Worm (Caenorhabditis elegans) whole organism, L2 larva: Measurements from ENCODE around the gene der-2.

Experiments used
- C34F6.9 ChIP-seq: fragments of 150-350 bp; optimal IDR thresholded peaks from 2 replicates; lab custom pipeline; 2014; ENCODE audit warnings: missing biosample characterization, missing genetic modification characterization
- F13H6.1 ChIP-seq: sonication (generic microtip); optimal IDR thresholded peaks from 2 replicates; lab custom pipeline; 2016; ENCODE audit warnings: missing genetic modification characterization, missing compliant biosample characterization
- Y55F3AM.14 ChIP-seq: fragments of 200-800 bp; sonication (Bioruptor generic); optimal IDR thresholded peaks from 2 replicates; lab custom pipeline; 2018; ENCODE audit warnings: mild to moderate bottlenecking, missing genetic modification characterization, missing compliant biosample characterization
- ZK546.5 ChIP-seq: sonication (generic microtip); optimal IDR thresholded peaks from 2 replicates; lab custom pipeline; 2017; ENCODE audit warnings: missing biosample characterization, missing genetic modification characterization
- alr-1 ChIP-seq: fragments of 150-350 bp; optimal IDR thresholded peaks from 2 replicates; lab custom pipeline; 2014; ENCODE audit warnings: missing biosample characterization, missing genetic modification characterization
- aly-2 ChIP-seq: fragments of 150-350 bp; optimal IDR thresholded peaks from 2 replicates; lab custom pipeline; 2014; ENCODE audit warnings: missing biosample characterization, missing genetic modification characterization
- ama-1 ChIP-seq: fragments of 150-350 bp; optimal IDR thresholded peaks from 2 replicates; lab custom pipeline; 2018; ENCODE audit warnings: inconsistent platforms
- blmp-1 ChIP-seq: sonication (generic microtip); optimal IDR thresholded peaks from 2 replicates; lab custom pipeline; 2017; ENCODE audit warnings: missing genetic modification characterization, mild to moderate bottlenecking, missing compliant biosample characterization, antibody characterized with exemption, moderate library complexity; ENCODE audit not compliant: insufficient read depth
- ceh-16 ChIP-seq: fragments of 150-350 bp; optimal IDR thresholded peaks from 2 replicates; lab custom pipeline; 2014; ENCODE audit warnings: missing biosample characterization, missing genetic modification characterization
- crh-2 ChIP-seq: sonication (generic microtip); optimal IDR thresholded peaks from 2 replicates; lab custom pipeline; 2017; ENCODE audit warnings: missing biosample characterization, missing genetic modification characterization
- dmd-4 ChIP-seq: sonication (generic microtip); optimal IDR thresholded peaks from 2 replicates; lab custom pipeline; 2017; ENCODE audit warnings: missing biosample characterization, missing genetic modification characterization
- egl-27 ChIP-seq: sonication (generic microtip); optimal IDR thresholded peaks from 3 replicates; lab custom pipeline; 2017; ENCODE audit warnings: missing biosample characterization, missing genetic modification reagents, missing genetic modification characterization
- elt-1 ChIP-seq: fragments of 150-350 bp; optimal IDR thresholded peaks from 2 replicates; lab custom pipeline; 2014; ENCODE audit warnings: missing biosample characterization, missing genetic modification characterization
- elt-3 ChIP-seq: sonication (generic microtip); optimal IDR thresholded peaks from 2 replicates; lab custom pipeline; 2017; ENCODE audit warnings: missing biosample characterization, missing genetic modification characterization
- fos-1 ChIP-seq: fragments of 150-350 bp; optimal IDR thresholded peaks from 2 replicates; lab custom pipeline; 2014; ENCODE audit warnings: missing biosample characterization, missing genetic modification characterization
- gmeb-1 ChIP-seq: fragments of 150-350 bp; optimal IDR thresholded peaks from 2 replicates; lab custom pipeline; 2014; ENCODE audit warnings: missing biosample characterization, missing genetic modification characterization
- lin-11 ChIP-seq: fragments of 150-350 bp; sonication (generic microtip); optimal IDR thresholded peaks from 2 replicates; lab custom pipeline; 2014; ENCODE audit warnings: missing biosample characterization, missing genetic modification characterization, inconsistent platforms, mixed read lengths
- lin-13 ChIP-seq: fragments of 150-350 bp; optimal IDR thresholded peaks from 2 replicates; lab custom pipeline; 2014; ENCODE audit warnings: missing biosample characterization, missing genetic modification reagents, missing genetic modification characterization
- lin-39 ChIP-seq: fragments of 150-350 bp; optimal IDR thresholded peaks from 2 replicates; lab custom pipeline; 2014; ENCODE audit warnings: missing biosample characterization, missing genetic modification reagents, missing genetic modification characterization
- lsy-2 ChIP-seq, 2 experiments: fragments of 150-350 bp in 1 of 2; sonication (generic microtip) in 1 of 2; optimal IDR thresholded peaks; 2 replicates each; lab custom pipeline; 2014 to 2017; ENCODE audit warnings: missing biosample characterization in 2 of 2, missing genetic modification characterization in 2 of 2
- mab-5 ChIP-seq: fragments of 150-350 bp; optimal IDR thresholded peaks from 2 replicates; lab custom pipeline; 2014; ENCODE audit warnings: missing biosample characterization, missing genetic modification characterization
- mbf-1 ChIP-seq: sonication (generic microtip); optimal IDR thresholded peaks from 2 replicates; lab custom pipeline; 2017; ENCODE audit warnings: missing biosample characterization, missing genetic modification characterization
- mdl-1 ChIP-seq, 2 experiments: fragments of 150-350 bp in 1 of 2; sonication (generic microtip) in 1 of 2; optimal IDR thresholded peaks; 2 replicates each; lab custom pipeline; 2017; ENCODE audit warnings: missing biosample characterization in 2 of 2, missing genetic modification characterization in 2 of 2
- nhr-12 ChIP-seq: fragments of 150-350 bp; optimal IDR thresholded peaks from 2 replicates; lab custom pipeline; 2014; ENCODE audit warnings: missing biosample characterization, missing genetic modification characterization
- nhr-129 ChIP-seq: fragments of 150-350 bp; optimal IDR thresholded peaks from 2 replicates; lab custom pipeline; 2014; ENCODE audit warnings: missing biosample characterization, missing genetic modification characterization
- nhr-21 ChIP-seq: fragments of 150-350 bp; optimal IDR thresholded peaks from 2 replicates; lab custom pipeline; 2014; ENCODE audit warnings: missing biosample characterization, missing genetic modification characterization
- nhr-23 ChIP-seq: fragments of 150-350 bp; optimal IDR thresholded peaks from 2 replicates; lab custom pipeline; 2014; ENCODE audit warnings: missing biosample characterization, missing genetic modification reagents, missing genetic modification characterization
- nhr-237 ChIP-seq: fragments of 150-350 bp; optimal IDR thresholded peaks from 2 replicates; lab custom pipeline; 2014; ENCODE audit warnings: missing biosample characterization, missing genetic modification characterization
- nhr-25 ChIP-seq: fragments of 150-350 bp; sonication (generic microtip); optimal IDR thresholded peaks from 3 replicates; lab custom pipeline; 2014; ENCODE audit warnings: missing biosample characterization, missing genetic modification characterization
- nhr-6 ChIP-seq: fragments of 150-350 bp; optimal IDR thresholded peaks from 2 replicates; lab custom pipeline; 2014; ENCODE audit warnings: missing biosample characterization, missing genetic modification characterization
- nhr-77 ChIP-seq: fragments of 150-350 bp; optimal IDR thresholded peaks from 2 replicates; lab custom pipeline; 2014; ENCODE audit warnings: missing biosample characterization, missing genetic modification characterization
- peb-1 ChIP-seq: fragments of 150-350 bp; optimal IDR thresholded peaks from 2 replicates; lab custom pipeline; 2014; ENCODE audit warnings: missing biosample characterization, missing genetic modification characterization
- skn-1 ChIP-seq: sonication (generic microtip); optimal IDR thresholded peaks from 2 replicates; lab custom pipeline; 2017; ENCODE audit warnings: missing biosample characterization, missing genetic modification characterization
- sma-3 ChIP-seq: sonication (generic microtip); optimal IDR thresholded peaks from 2 replicates; lab custom pipeline; 2016; ENCODE audit warnings: missing genetic modification reagents, missing genetic modification characterization, missing compliant biosample characterization
- sma-9 ChIP-seq, 2 experiments: fragments of 150-350 bp in 1 of 2; sonication (generic microtip) in 1 of 2; optimal IDR thresholded peaks; 2 replicates each; lab custom pipeline; 2014 to 2016; ENCODE audit warnings: missing genetic modification characterization in 2 of 2, mild to moderate bottlenecking in 1 of 2, missing biosample characterization in 1 of 2, missing compliant biosample characterization in 1 of 2, missing genetic modification reagents in 1 of 2, moderate library complexity in 1 of 2
- unc-55 ChIP-seq: fragments of 150-350 bp; sonication (generic microtip); optimal IDR thresholded peaks from 3 replicates; lab custom pipeline; 2014; ENCODE audit warnings: missing biosample characterization, missing genetic modification reagents, missing genetic modification characterization
- unc-62 ChIP-seq: fragments of 150-350 bp; optimal IDR thresholded peaks from 2 replicates; lab custom pipeline; 2014; ENCODE audit warnings: missing biosample characterization, missing genetic modification reagents, missing genetic modification characterization
- zag-1 ChIP-seq: fragments of 150-350 bp; optimal IDR thresholded peaks from 2 replicates; lab custom pipeline; 2014; ENCODE audit warnings: missing biosample characterization, missing genetic modification characterization
- ztf-1 ChIP-seq: fragments of 200-800 bp; sonication (Bioruptor generic); conservative IDR thresholded peaks from 2 replicates; pipeline ENCODE4 v1.3.6; 2022; ENCODE audit warnings: missing genetic modification characterization, missing compliant biosample characterization
- ztf-11 ChIP-seq: sonication (generic microtip); optimal IDR thresholded peaks from 2 replicates; lab custom pipeline; 2017; ENCODE audit warnings: missing biosample characterization, missing genetic modification characterization
- ztf-4 ChIP-seq: fragments of 150-350 bp; optimal IDR thresholded peaks from 2 replicates; lab custom pipeline; 2014; ENCODE audit warnings: missing biosample characterization, missing genetic modification characterization

der-2 gene

ce11 chrIII:7184022-7184421 lies 38.9 kb downstream of the der-2 start, which contains the start of gene yju-2 (continued):
- peak; percentile 29 to 82 for TF ChIP-seq lsy-2 (tag; optimal IDR thresholded peaks at IDR 0.05; lab: Kevin White, UChicago)
- no peak for TF ChIP-seq elt-3 (tag; lab: Kevin White, UChicago)
- TF ChIP-seq nhr-77 (tag; lab: Kevin White, UChicago), result no peak
- TF ChIP-seq ama-1, result peak; percentile 15
- peak; percentile 15 for TF ChIP-seq skn-1 (tag; lab: Kevin White, UChicago)
- no peak for TF ChIP-seq nhr-6
- TF ChIP-seq mbf-1 (tag; lab: Kevin White, UChicago), result no peak

ce11 chrIII:7181822-7182221 lies 41.1 kb downstream of the der-2 start, which contains the start of gene epg-4:
epg-4 (plus strand) TSS chrIII:7182167.
- TF ChIP-seq dmd-4 (tag; lab: Kevin White, UChicago) (no peak), nhr-129 (tag; lab: Kevin White, UChicago) (peak; percentile 78), ztf-1 (GFP tag; lab: Robert Waterston, UW) (no peak), crh-2 (peak; percentile 21), lin-11 (tag; lab: Kevin White, UChicago) (no peak), alr-1 (tag; lab: Kevin White, UChicago) (no peak), skn-1 (tag; lab: Kevin White, UChicago) (no peak), egl-27 (tag; lab: Kevin White, UChicago) (no peak), aly-2 (tag; lab: Kevin White, UChicago) (no peak), elt-3 (tag; lab: Kevin White, UChicago) (no peak), blmp-1 (tag; lab: Kevin White, UChicago) (no peak), nhr-6 (no peak), mab-5 (tag; lab: Kevin White, UChicago) (no peak), C34F6.9 (tag; lab: Kevin White, UChicago) (peak; percentile 76), lsy-2 (tag; optimal IDR thresholded peaks at IDR 0.05; lab: Kevin White, UChicago) (peak in 1 of 2 experiments; percentile 57), ztf-11 (tag; lab: Kevin White, UChicago) (no peak), fos-1 (tag; lab: Kevin White, UChicago) (peak; percentile 48), sma-9 (GFP tag; optimal IDR thresholded peaks at IDR 0.05; lab: Kevin White, UChicago) (no peak), sma-9 (tag; optimal IDR thresholded peaks at IDR 0.05; lab: Kevin White, UChicago) (no peak), unc-55 (GFP tag; lab: Kevin White, UChicago) (peak; percentile 57), nhr-237 (tag; lab: Kevin White, UChicago) (no peak)

- TF ChIP-seq elt-1 (no peak), ztf-4 (tag; lab: Kevin White, UChicago) (peak; percentile 12)
These were observed 42.3 kb downstream of the der-2 start, which contains the start of gene ndab-2 for ce11 chrIII:7180613-7181012. ndab-2 (plus strand) TSS chrIII:7180752.

- TF ChIP-seq Y55F3AM.14 (GFP tag; lab: Kevin White, UChicago) (no peak), mbf-1 (tag; lab: Kevin White, UChicago) (no peak), ceh-16 (peak; percentile 74), sma-3 (GFP tag; lab: Kevin White, UChicago) (peak; percentile 90), F13H6.1 (peak; percentile 83), nhr-25 (tag; lab: Kevin White, UChicago) (peak; percentile 93), gmeb-1 (tag; lab: Kevin White, UChicago) (peak; percentile 88), nhr-77 (tag; lab: Kevin White, UChicago) (peak; percentile 23), unc-62 (no peak), egl-27 (tag; lab: Kevin White, UChicago) (peak; percentile 91), ztf-11 (tag; lab: Kevin White, UChicago) (no peak), mdl-1 (tag; optimal IDR thresholded peaks at IDR 0.05; lab: Kevin White, UChicago) (peak in 1 of 2 experiments; percentile 19), blmp-1 (tag; lab: Kevin White, UChicago) (peak; percentile 88), crh-2 (peak; percentile 94), nhr-237 (tag; lab: Kevin White, UChicago) (no peak), nhr-23 (no peak), ZK546.5 (tag; lab: Kevin White, UChicago) (peak; percentile 87), lin-39 (tag; lab: Kevin White, UChicago) (no peak), ztf-4 (tag; lab: Kevin White, UChicago) (peak; percentile 80), C34F6.9 (tag; lab: Kevin White, UChicago) (peak; percentile 95), lin-13 (peak; percentile 91), aly-2 (tag; lab: Kevin White, UChicago) (no peak), nhr-12 (tag; lab: Kevin White, UChicago) (no peak), ztf-1 (GFP tag; lab: Robert Waterston, UW) (no peak), ama-1 (peak; percentile 87), sma-9 (GFP tag; optimal IDR thresholded peaks at IDR 0.05; lab: Kevin White, UChicago) (peak; percentile 88), sma-9 (tag; optimal IDR thresholded peaks at IDR 0.05; lab: Kevin White, UChicago) (no peak), peb-1 (tag; lab: Kevin White, UChicago) (no peak), mab-5 (tag; lab: Kevin White, UChicago) (peak; percentile 74), elt-1 (no peak), nhr-21 (tag; lab: Kevin White, UChicago) (peak; percentile 91), lsy-2 (tag; optimal IDR thresholded peaks at IDR 0.05; lab: Kevin White, UChicago) (peak; percentile 83 to 96), elt-3 (tag; lab: Kevin White, UChicago) (no peak), fos-1 (tag; lab: Kevin White, UChicago) (peak; percentile 71), zag-1 (tag; lab: Kevin White, UChicago) (no peak), unc-55 (GFP tag; lab: Kevin White, UChicago) (peak; percentile 93)
These were observed 43.2 kb downstream of the der-2 start, which contains the start of the genes rps-14 and rpl-36 for ce11 chrIII:7179538-7180301. rps-14 (minus strand) TSS chrIII:7179588. rpl-36 (plus strand) TSS chrIII:7180251.
